Worm (Caenorhabditis elegans) whole organism, L2 larva: ENCODE data around the gene W03A5.1.

Source experiments
- C34F6.9 ChIP-seq: fragments of 150-350 bp; optimal IDR thresholded peaks from 2 replicates; lab custom pipeline; 2014; ENCODE audit warnings: missing biosample characterization, missing genetic modification characterization
- F13H6.1 ChIP-seq: sonication (generic microtip); optimal IDR thresholded peaks from 2 replicates; lab custom pipeline; 2016; ENCODE audit warnings: missing genetic modification characterization, missing compliant biosample characterization
- R02D3.7 ChIP-seq: fragments of 150-350 bp; optimal IDR thresholded peaks from 2 replicates; lab custom pipeline; 2014; ENCODE audit warnings: missing biosample characterization, missing genetic modification characterization
- aly-2 ChIP-seq: fragments of 150-350 bp; optimal IDR thresholded peaks from 2 replicates; lab custom pipeline; 2014; ENCODE audit warnings: missing biosample characterization, missing genetic modification characterization
- ama-1 ChIP-seq: fragments of 150-350 bp; optimal IDR thresholded peaks from 2 replicates; lab custom pipeline; 2018; ENCODE audit warnings: inconsistent platforms
- blmp-1 ChIP-seq: sonication (generic microtip); optimal IDR thresholded peaks from 2 replicates; lab custom pipeline; 2017; ENCODE audit warnings: missing genetic modification characterization, mild to moderate bottlenecking, missing compliant biosample characterization, antibody characterized with exemption, moderate library complexity; ENCODE audit not compliant: insufficient read depth
- crh-2 ChIP-seq: sonication (generic microtip); optimal IDR thresholded peaks from 2 replicates; lab custom pipeline; 2017; ENCODE audit warnings: missing biosample characterization, missing genetic modification characterization
- elt-3 ChIP-seq: sonication (generic microtip); optimal IDR thresholded peaks from 2 replicates; lab custom pipeline; 2017; ENCODE audit warnings: missing biosample characterization, missing genetic modification characterization
- fos-1 ChIP-seq: fragments of 150-350 bp; optimal IDR thresholded peaks from 2 replicates; lab custom pipeline; 2014; ENCODE audit warnings: missing biosample characterization, missing genetic modification characterization
- gmeb-1 ChIP-seq: fragments of 150-350 bp; optimal IDR thresholded peaks from 2 replicates; lab custom pipeline; 2014; ENCODE audit warnings: missing biosample characterization, missing genetic modification characterization
- lin-11 ChIP-seq: fragments of 150-350 bp; sonication (generic microtip); optimal IDR thresholded peaks from 2 replicates; lab custom pipeline; 2014; ENCODE audit warnings: missing biosample characterization, missing genetic modification characterization, inconsistent platforms, mixed read lengths
- lin-39 ChIP-seq: fragments of 150-350 bp; optimal IDR thresholded peaks from 2 replicates; lab custom pipeline; 2014; ENCODE audit warnings: missing biosample characterization, missing genetic modification reagents, missing genetic modification characterization
- lsy-2 ChIP-seq, 2 experiments: fragments of 150-350 bp in 1 of 2; sonication (generic microtip) in 1 of 2; optimal IDR thresholded peaks; 2 replicates each; lab custom pipeline; 2014 to 2017; ENCODE audit warnings: missing biosample characterization in 2 of 2, missing genetic modification characterization in 2 of 2
- mab-5 ChIP-seq: fragments of 150-350 bp; optimal IDR thresholded peaks from 2 replicates; lab custom pipeline; 2014; ENCODE audit warnings: missing biosample characterization, missing genetic modification characterization
- mbf-1 ChIP-seq: sonication (generic microtip); optimal IDR thresholded peaks from 2 replicates; lab custom pipeline; 2017; ENCODE audit warnings: missing biosample characterization, missing genetic modification characterization
- mdl-1 ChIP-seq, 2 experiments: fragments of 150-350 bp in 1 of 2; sonication (generic microtip) in 1 of 2; optimal IDR thresholded peaks; 2 replicates each; lab custom pipeline; 2017; ENCODE audit warnings: missing biosample characterization in 2 of 2, missing genetic modification characterization in 2 of 2
- nhr-10 ChIP-seq: sonication (generic microtip); optimal IDR thresholded peaks from 2 replicates; lab custom pipeline; 2017; ENCODE audit warnings: missing biosample characterization, missing genetic modification characterization
- nhr-12 ChIP-seq: fragments of 150-350 bp; optimal IDR thresholded peaks from 2 replicates; lab custom pipeline; 2014; ENCODE audit warnings: missing biosample characterization, missing genetic modification characterization
- nhr-129 ChIP-seq: fragments of 150-350 bp; optimal IDR thresholded peaks from 2 replicates; lab custom pipeline; 2014; ENCODE audit warnings: missing biosample characterization, missing genetic modification characterization
- nhr-23 ChIP-seq: fragments of 150-350 bp; optimal IDR thresholded peaks from 2 replicates; lab custom pipeline; 2014; ENCODE audit warnings: missing biosample characterization, missing genetic modification reagents, missing genetic modification characterization
- nhr-25 ChIP-seq: fragments of 150-350 bp; sonication (generic microtip); optimal IDR thresholded peaks from 3 replicates; lab custom pipeline; 2014; ENCODE audit warnings: missing biosample characterization, missing genetic modification characterization
- nhr-77 ChIP-seq: fragments of 150-350 bp; optimal IDR thresholded peaks from 2 replicates; lab custom pipeline; 2014; ENCODE audit warnings: missing biosample characterization, missing genetic modification characterization
- peb-1 ChIP-seq: fragments of 150-350 bp; optimal IDR thresholded peaks from 2 replicates; lab custom pipeline; 2014; ENCODE audit warnings: missing biosample characterization, missing genetic modification characterization
- sem-4 ChIP-seq: fragments of 150-350 bp; optimal IDR thresholded peaks from 2 replicates; lab custom pipeline; 2014; ENCODE audit warnings: missing biosample characterization, missing genetic modification reagents, missing genetic modification characterization
- skn-1 ChIP-seq: sonication (generic microtip); optimal IDR thresholded peaks from 2 replicates; lab custom pipeline; 2017; ENCODE audit warnings: missing biosample characterization, missing genetic modification characterization
- sma-3 ChIP-seq: sonication (generic microtip); optimal IDR thresholded peaks from 2 replicates; lab custom pipeline; 2016; ENCODE audit warnings: missing genetic modification reagents, missing genetic modification characterization, missing compliant biosample characterization
- sma-9 ChIP-seq, 2 experiments: fragments of 150-350 bp in 1 of 2; sonication (generic microtip) in 1 of 2; optimal IDR thresholded peaks; 2 replicates each; lab custom pipeline; 2014 to 2016; ENCODE audit warnings: missing genetic modification characterization in 2 of 2, mild to moderate bottlenecking in 1 of 2, missing biosample characterization in 1 of 2, missing compliant biosample characterization in 1 of 2, missing genetic modification reagents in 1 of 2, moderate library complexity in 1 of 2
- unc-39 ChIP-seq: fragments of 150-350 bp; optimal IDR thresholded peaks from 2 replicates; lab custom pipeline; 2014; ENCODE audit warnings: missing biosample characterization, missing genetic modification characterization
- unc-55 ChIP-seq: fragments of 150-350 bp; sonication (generic microtip); optimal IDR thresholded peaks from 3 replicates; lab custom pipeline; 2014; ENCODE audit warnings: missing biosample characterization, missing genetic modification reagents, missing genetic modification characterization
- unc-62 ChIP-seq: fragments of 150-350 bp; optimal IDR thresholded peaks from 2 replicates; lab custom pipeline; 2014; ENCODE audit warnings: missing biosample characterization, missing genetic modification reagents, missing genetic modification characterization
- zag-1 ChIP-seq: fragments of 150-350 bp; optimal IDR thresholded peaks from 2 replicates; lab custom pipeline; 2014; ENCODE audit warnings: missing biosample characterization, missing genetic modification characterization
- ztf-11 ChIP-seq: sonication (generic microtip); optimal IDR thresholded peaks from 2 replicates; lab custom pipeline; 2017; ENCODE audit warnings: missing biosample characterization, missing genetic modification characterization

Gene W03A5.1

DNA sequence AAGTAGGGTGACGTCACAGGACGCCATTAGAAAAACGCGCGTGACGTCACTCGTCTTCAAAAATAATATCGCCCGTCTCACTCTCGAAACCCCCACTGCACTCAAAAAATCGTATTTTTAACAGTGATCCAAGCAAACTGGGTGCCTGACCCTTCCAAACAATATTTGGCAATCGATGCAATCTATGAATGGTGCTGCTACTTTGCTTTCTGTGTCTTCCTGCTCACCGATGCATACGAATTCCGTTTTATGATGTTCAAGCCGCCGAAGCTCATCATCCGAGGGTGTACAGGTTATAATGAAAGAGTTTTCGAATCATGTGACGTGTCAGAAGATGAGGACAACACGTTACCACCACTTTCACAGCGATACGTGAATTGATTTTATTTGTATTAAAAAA lies at the start of gene W03A5.1:
TSS of gene W03A5.1 (plus strand) at position 301 of the 400 bp plus-strand sequence.
- no peak for TF ChIP-seq ztf-11 (tag; lab: Kevin White, UChicago)
- no peak for TF ChIP-seq ama-1 (lab: Kevin White, UChicago)
- TF ChIP-seq R02D3.7 (tag; lab: Kevin White, UChicago), result no peak
- TF ChIP-seq nhr-23 (tag; lab: Kevin White, UChicago), result no peak
- no peak for TF ChIP-seq elt-3 (tag; lab: Kevin White, UChicago)
- TF ChIP-seq fos-1, result no peak
- no peak for TF ChIP-seq aly-2 (tag; lab: Kevin White, UChicago)
- TF ChIP-seq sma-3 (GFP tag; lab: Kevin White, UChicago), result no peak
- no peak for TF ChIP-seq lin-11 (tag; lab: Kevin White, UChicago)

- TF ChIP-seq unc-62 (GFP tag; lab: Kevin White, UChicago), result no peak
- no peak for TF ChIP-seq nhr-12 (tag; lab: Kevin White, UChicago)
- TF ChIP-seq nhr-77 (tag; lab: Kevin White, UChicago), result no peak
- no peak for TF ChIP-seq unc-39 (tag; lab: Kevin White, UChicago)
- TF ChIP-seq peb-1 (tag; lab: Kevin White, UChicago), result no peak
- no peak for TF ChIP-seq unc-55
- no peak for TF ChIP-seq fos-1
- TF ChIP-seq blmp-1 (tag; lab: Kevin White, UChicago), result no peak
- TF ChIP-seq nhr-23 (tag; lab: Kevin White, UChicago), result no peak
- no peak for TF ChIP-seq nhr-10
- TF ChIP-seq aly-2 (tag; lab: Kevin White, UChicago), result no peak
- no peak for TF ChIP-seq F13H6.1
Observed at ce11 chrIII:5361909-5362308, 45.8 kb upstream of the W03A5.1 start, which contains the start of gene Y32H12A.1. TSS of gene Y32H12A.1 (plus strand) at chrIII:5362209.

ce11 chrIII:5367995-5368899 lies 39.4 kb upstream of the W03A5.1 start, which contains the start of gene dhs-9:
TSS of gene dhs-9 (minus strand) at chrIII:5368045.
- TF ChIP-seq C34F6.9 (tag; lab: Kevin White, UChicago) (peak; percentile 21), mdl-1 (tag; optimal IDR thresholded peaks at IDR 0.05; lab: Kevin White, UChicago) (no peak), gmeb-1 (peak; percentile 56), nhr-25 (tag; lab: Kevin White, UChicago) (peak; percentile 59), skn-1 (peak; percentile 85), fos-1 (peak; percentile 8), crh-2 (tag; lab: Kevin White, UChicago) (peak; percentile 48), mbf-1 (tag; lab: Kevin White, UChicago) (no peak), unc-55 (peak; percentile 4), F13H6.1 (peak; percentile 33), lin-39 (no peak), nhr-129 (tag; lab: Kevin White, UChicago) (peak; percentile 61), aly-2 (tag; lab: Kevin White, UChicago) (no peak), lsy-2 (tag; optimal IDR thresholded peaks at IDR 0.05; lab: Kevin White, UChicago) (peak in 1 of 2 experiments; percentile 45)

- TF ChIP-seq mdl-1 (tag; optimal IDR thresholded peaks at IDR 0.05; lab: Kevin White, UChicago) (no peak), unc-62 (GFP tag; lab: Kevin White, UChicago) (no peak), F13H6.1 (no peak), zag-1 (no peak), unc-55 (peak; percentile 92), mab-5 (tag; lab: Kevin White, UChicago) (peak; percentile 22)
Observed at ce11 chrIII:5371226-5371926, 36.3 kb upstream of the W03A5.1 start, which contains the start of gene szy-2. TSS of gene szy-2 (minus strand) at chrIII:5371276.

DNA sequence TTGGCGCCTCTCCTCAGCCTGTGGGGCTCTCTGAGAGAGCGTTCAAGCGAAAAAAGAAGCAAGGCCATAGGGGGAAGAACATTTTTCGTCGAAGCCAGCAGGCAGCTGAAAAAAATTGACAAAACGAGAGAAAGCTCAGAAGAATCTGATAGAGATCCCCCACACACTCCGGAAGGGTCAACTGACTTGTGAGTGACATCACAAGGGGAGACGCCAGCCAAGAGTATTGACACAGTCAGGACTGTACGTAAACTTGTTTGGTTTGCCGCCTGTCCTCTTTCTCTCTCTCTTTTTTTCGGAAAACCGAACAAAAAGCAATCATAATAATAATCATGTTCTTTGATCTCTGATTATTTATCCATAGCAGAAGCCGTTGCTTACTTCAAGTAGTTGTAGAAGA lies 34.8 kb upstream of the W03A5.1 start:
- TF ChIP-seq F13H6.1 (peak; percentile 22), sem-4 (tag; lab: Kevin White, UChicago) (no peak), sma-9 (GFP tag; optimal IDR thresholded peaks at IDR 0.05; lab: Kevin White, UChicago) (no peak), sma-9 (tag; optimal IDR thresholded peaks at IDR 0.05; lab: Kevin White, UChicago) (no peak), ama-1 (lab: Kevin White, UChicago) (no peak), nhr-129 (tag; lab: Kevin White, UChicago) (peak; percentile 66), lsy-2 (tag; optimal IDR thresholded peaks at IDR 0.05; lab: Kevin White, UChicago) (peak in 1 of 2 experiments; percentile 24)
